Worm (Caenorhabditis elegans): ENCODE results near the gene M02B7.7.

M02B7.7 gene

ce11 chrIV:3844584-3844983 lies 37.6 kb upstream of the M02B7.7 start:
- TF ChIP-seq nhr-28 (tag; optimal IDR thresholded peaks at IDR 0.05) (no peak), nfya-1 (tag; optimal IDR thresholded peaks at IDR 0.05; ENCODE audit: insufficient read depth) (no peak), daf-12 (tag; optimal IDR thresholded peaks at IDR 0.05) (no peak), egl-5 (tag; optimal IDR thresholded peaks at IDR 0.05) (no peak), nhr-23 (tag; optimal IDR thresholded peaks at IDR 0.05) (no peak), jun-1 (tag; optimal IDR thresholded peaks at IDR 0.05) (no peak), nhr-11 (tag; optimal IDR thresholded peaks at IDR 0.05) (no peak), lin-15B (tag; optimal IDR thresholded peaks at IDR 0.05) (no peak), egl-27 (tag; optimal IDR thresholded peaks at IDR 0.05) (no peak), eor-1 (tag; optimal IDR thresholded peaks at IDR 0.05) (no peak), ceh-16 (tag; optimal IDR thresholded peaks at IDR 0.05) (no peak), fkh-2 (tag; optimal IDR thresholded peaks at IDR 0.05) (no peak), aly-2 (tag; optimal IDR thresholded peaks at IDR 0.05) (no peak), ztf-4 (tag; optimal IDR thresholded peaks at IDR 0.05) (no peak), snpc-4 (tag; optimal IDR thresholded peaks at IDR 0.05) (no peak), zag-1 (tag; optimal IDR thresholded peaks at IDR 0.05) (no peak), mdl-1 (tag; optimal IDR thresholded peaks at IDR 0.05) (no peak), nhr-76 (tag; optimal IDR thresholded peaks at IDR 0.05) (no peak), elt-1 (tag; optimal IDR thresholded peaks at IDR 0.05) (no peak), sea-2 (GFP tag; optimal IDR thresholded peaks at IDR 0.05) (no peak)

- no peak for TF ChIP-seq nhr-25 (tag; optimal IDR thresholded peaks at IDR 0.05)
- TF ChIP-seq lin-15B (tag; optimal IDR thresholded peaks at IDR 0.05) = no peak
- no peak for TF ChIP-seq sea-2 (GFP tag; optimal IDR thresholded peaks at IDR 0.05)
- no peak for TF ChIP-seq skn-1 (tag; optimal IDR thresholded peaks at IDR 0.05)
Observed at ce11 chrIV:3844004-3844403, 37.0 kb upstream of the M02B7.7 start.

- TF ChIP-seq nhr-11 (tag; optimal IDR thresholded peaks at IDR 0.05) (no peak), pqm-1 (tag; optimal IDR thresholded peaks at IDR 0.05) (no peak), pha-4 (tag; optimal IDR thresholded peaks at IDR 0.05) (no peak), fkh-2 (tag; optimal IDR thresholded peaks at IDR 0.05) (no peak), unc-39 (tag; optimal IDR thresholded peaks at IDR 0.05) (no peak), ceh-82 (tag; optimal IDR thresholded peaks at IDR 0.05) (no peak), nhr-77 (tag; optimal IDR thresholded peaks at IDR 0.05) (no peak), elt-1 (tag; optimal IDR thresholded peaks at IDR 0.05) (no peak), fkh-10 (GFP tag; optimal IDR thresholded peaks at IDR 0.05) (no peak), lin-15B (tag; optimal IDR thresholded peaks at IDR 0.05) (no peak), mml-1 (tag; optimal IDR thresholded peaks at IDR 0.05) (no peak), nhr-43 (tag; optimal IDR thresholded peaks at IDR 0.05; ENCODE audit: poor library complexity, severe bottlenecking) (no peak), ama-1 (optimal IDR thresholded peaks at IDR 0.05) (no peak), ztf-11 (tag; optimal IDR thresholded peaks at IDR 0.05) (no peak), aly-2 (tag; optimal IDR thresholded peaks at IDR 0.05) (no peak), ceh-9 (tag; optimal IDR thresholded peaks at IDR 0.05) (no peak), lin-39 (tag; optimal IDR thresholded peaks at IDR 0.05) (no peak)
Observed at ce11 chrIV:3843019-3843527, 36.1 kb upstream of the M02B7.7 start.

ce11 chrIV:3841607-3842006 lies 34.6 kb upstream of the M02B7.7 start:
- TF ChIP-seq mdl-1 (tag; optimal IDR thresholded peaks at IDR 0.05) = no peak
- TF ChIP-seq unc-39 (tag; optimal IDR thresholded peaks at IDR 0.05) = no peak
- TF ChIP-seq nhr-67 (tag; optimal IDR thresholded peaks at IDR 0.05) = no peak
- no peak for TF ChIP-seq ceh-9 (tag; optimal IDR thresholded peaks at IDR 0.05)
- no peak for TF ChIP-seq hmg-11 (tag; optimal IDR thresholded peaks at IDR 0.05)
- no peak for TF ChIP-seq egl-27 (tag; optimal IDR thresholded peaks at IDR 0.05)
- TF ChIP-seq unc-62 (GFP tag; optimal IDR thresholded peaks at IDR 0.05) = no peak
- no peak for TF ChIP-seq pha-4 (tag; optimal IDR thresholded peaks at IDR 0.05)
- no peak for TF ChIP-seq nfya-1 (tag; optimal IDR thresholded peaks at IDR 0.05; ENCODE audit: insufficient read depth)

- no peak for TF ChIP-seq ceh-28 (tag; optimal IDR thresholded peaks at IDR 0.05)
- TF ChIP-seq snpc-4 (tag; optimal IDR thresholded peaks at IDR 0.05) = no peak
- no peak for TF ChIP-seq unc-39 (tag; optimal IDR thresholded peaks at IDR 0.05)
- TF ChIP-seq egl-5 (tag; optimal IDR thresholded peaks at IDR 0.05) = no peak
- no peak for TF ChIP-seq fkh-2 (tag; optimal IDR thresholded peaks at IDR 0.05)
- no peak for TF ChIP-seq nhr-76 (tag; optimal IDR thresholded peaks at IDR 0.05)
- no peak for TF ChIP-seq ama-1 (optimal IDR thresholded peaks at IDR 0.05)
- TF ChIP-seq nhr-23 (tag; optimal IDR thresholded peaks at IDR 0.05) = no peak
- TF ChIP-seq ceh-9 (tag; optimal IDR thresholded peaks at IDR 0.05) = no peak
- no peak for TF ChIP-seq jun-1 (tag; optimal IDR thresholded peaks at IDR 0.05)
- TF ChIP-seq ztf-4 (tag; optimal IDR thresholded peaks at IDR 0.05) = no peak
Observed at ce11 chrIV:3840480-3840879, 33.5 kb upstream of the M02B7.7 start.

Measured in whole organism, L3 larva.